Worm (Caenorhabditis elegans) whole organism, L2 larva: ENCODE data around the gene srlf-14.

Experiments
- R02D3.7 ChIP-seq: fragments of 150-350 bp; optimal IDR thresholded peaks from 2 replicates; lab custom pipeline; 2014; ENCODE audit warnings: missing biosample characterization, missing genetic modification characterization
- ZK546.5 ChIP-seq: sonication (generic microtip); optimal IDR thresholded peaks from 2 replicates; lab custom pipeline; 2017; ENCODE audit warnings: missing biosample characterization, missing genetic modification characterization
- aly-2 ChIP-seq: fragments of 150-350 bp; optimal IDR thresholded peaks from 2 replicates; lab custom pipeline; 2014; ENCODE audit warnings: missing biosample characterization, missing genetic modification characterization
- ama-1 ChIP-seq: fragments of 150-350 bp; optimal IDR thresholded peaks from 2 replicates; lab custom pipeline; 2018; ENCODE audit warnings: inconsistent platforms
- blmp-1 ChIP-seq: sonication (generic microtip); optimal IDR thresholded peaks from 2 replicates; lab custom pipeline; 2017; ENCODE audit warnings: missing genetic modification characterization, mild to moderate bottlenecking, missing compliant biosample characterization, antibody characterized with exemption, moderate library complexity; ENCODE audit not compliant: insufficient read depth
- ceh-16 ChIP-seq: fragments of 150-350 bp; optimal IDR thresholded peaks from 2 replicates; lab custom pipeline; 2014; ENCODE audit warnings: missing biosample characterization, missing genetic modification characterization
- ceh-82 ChIP-seq: fragments of 150-350 bp; optimal IDR thresholded peaks from 2 replicates; lab custom pipeline; 2014; ENCODE audit warnings: missing biosample characterization, missing genetic modification characterization
- crh-2 ChIP-seq: sonication (generic microtip); optimal IDR thresholded peaks from 2 replicates; lab custom pipeline; 2017; ENCODE audit warnings: missing biosample characterization, missing genetic modification characterization
- egl-27 ChIP-seq: sonication (generic microtip); optimal IDR thresholded peaks from 3 replicates; lab custom pipeline; 2017; ENCODE audit warnings: missing biosample characterization, missing genetic modification reagents, missing genetic modification characterization
- fos-1 ChIP-seq: fragments of 150-350 bp; optimal IDR thresholded peaks from 2 replicates; lab custom pipeline; 2014; ENCODE audit warnings: missing biosample characterization, missing genetic modification characterization
- lin-11 ChIP-seq: fragments of 150-350 bp; sonication (generic microtip); optimal IDR thresholded peaks from 2 replicates; lab custom pipeline; 2014; ENCODE audit warnings: missing biosample characterization, missing genetic modification characterization, inconsistent platforms, mixed read lengths
- lin-13 ChIP-seq: fragments of 150-350 bp; optimal IDR thresholded peaks from 2 replicates; lab custom pipeline; 2014; ENCODE audit warnings: missing biosample characterization, missing genetic modification reagents, missing genetic modification characterization
- lin-39 ChIP-seq: fragments of 150-350 bp; optimal IDR thresholded peaks from 2 replicates; lab custom pipeline; 2014; ENCODE audit warnings: missing biosample characterization, missing genetic modification reagents, missing genetic modification characterization
- mab-5 ChIP-seq: fragments of 150-350 bp; optimal IDR thresholded peaks from 2 replicates; lab custom pipeline; 2014; ENCODE audit warnings: missing biosample characterization, missing genetic modification characterization
- mbf-1 ChIP-seq: sonication (generic microtip); optimal IDR thresholded peaks from 2 replicates; lab custom pipeline; 2017; ENCODE audit warnings: missing biosample characterization, missing genetic modification characterization
- mdl-1 ChIP-seq, 2 experiments: fragments of 150-350 bp in 1 of 2; sonication (generic microtip) in 1 of 2; optimal IDR thresholded peaks; 2 replicates each; lab custom pipeline; 2017; ENCODE audit warnings: missing biosample characterization in 2 of 2, missing genetic modification characterization in 2 of 2
- nhr-10 ChIP-seq: sonication (generic microtip); optimal IDR thresholded peaks from 2 replicates; lab custom pipeline; 2017; ENCODE audit warnings: missing biosample characterization, missing genetic modification characterization
- nhr-11 ChIP-seq: fragments of 150-350 bp; optimal IDR thresholded peaks from 2 replicates; lab custom pipeline; 2014; ENCODE audit warnings: missing biosample characterization, missing genetic modification characterization
- nhr-129 ChIP-seq: fragments of 150-350 bp; optimal IDR thresholded peaks from 2 replicates; lab custom pipeline; 2014; ENCODE audit warnings: missing biosample characterization, missing genetic modification characterization
- nhr-23 ChIP-seq: fragments of 150-350 bp; optimal IDR thresholded peaks from 2 replicates; lab custom pipeline; 2014; ENCODE audit warnings: missing biosample characterization, missing genetic modification reagents, missing genetic modification characterization
- nhr-25 ChIP-seq: fragments of 150-350 bp; sonication (generic microtip); optimal IDR thresholded peaks from 3 replicates; lab custom pipeline; 2014; ENCODE audit warnings: missing biosample characterization, missing genetic modification characterization
- nhr-6 ChIP-seq: fragments of 150-350 bp; optimal IDR thresholded peaks from 2 replicates; lab custom pipeline; 2014; ENCODE audit warnings: missing biosample characterization, missing genetic modification characterization
- nhr-77 ChIP-seq: fragments of 150-350 bp; optimal IDR thresholded peaks from 2 replicates; lab custom pipeline; 2014; ENCODE audit warnings: missing biosample characterization, missing genetic modification characterization
- sem-4 ChIP-seq: fragments of 150-350 bp; optimal IDR thresholded peaks from 2 replicates; lab custom pipeline; 2014; ENCODE audit warnings: missing biosample characterization, missing genetic modification reagents, missing genetic modification characterization
- sma-3 ChIP-seq: sonication (generic microtip); optimal IDR thresholded peaks from 2 replicates; lab custom pipeline; 2016; ENCODE audit warnings: missing genetic modification reagents, missing genetic modification characterization, missing compliant biosample characterization
- sma-9 ChIP-seq, 2 experiments: fragments of 150-350 bp in 1 of 2; sonication (generic microtip) in 1 of 2; optimal IDR thresholded peaks; 2 replicates each; lab custom pipeline; 2014 to 2016; ENCODE audit warnings: missing genetic modification characterization in 2 of 2, mild to moderate bottlenecking in 1 of 2, missing biosample characterization in 1 of 2, missing compliant biosample characterization in 1 of 2, missing genetic modification reagents in 1 of 2, moderate library complexity in 1 of 2
- unc-39 ChIP-seq: fragments of 150-350 bp; optimal IDR thresholded peaks from 2 replicates; lab custom pipeline; 2014; ENCODE audit warnings: missing biosample characterization, missing genetic modification characterization
- zag-1 ChIP-seq: fragments of 150-350 bp; optimal IDR thresholded peaks from 2 replicates; lab custom pipeline; 2014; ENCODE audit warnings: missing biosample characterization, missing genetic modification characterization
- ztf-1 ChIP-seq: fragments of 200-800 bp; sonication (Bioruptor generic); conservative IDR thresholded peaks from 2 replicates; pipeline ENCODE4 v1.3.6; 2022; ENCODE audit warnings: missing genetic modification characterization, missing compliant biosample characterization
- ztf-11 ChIP-seq: sonication (generic microtip); optimal IDR thresholded peaks from 2 replicates; lab custom pipeline; 2017; ENCODE audit warnings: missing biosample characterization, missing genetic modification characterization
- ztf-4 ChIP-seq: fragments of 150-350 bp; optimal IDR thresholded peaks from 2 replicates; lab custom pipeline; 2014; ENCODE audit warnings: missing biosample characterization, missing genetic modification characterization

Gene srlf-14

DNA sequence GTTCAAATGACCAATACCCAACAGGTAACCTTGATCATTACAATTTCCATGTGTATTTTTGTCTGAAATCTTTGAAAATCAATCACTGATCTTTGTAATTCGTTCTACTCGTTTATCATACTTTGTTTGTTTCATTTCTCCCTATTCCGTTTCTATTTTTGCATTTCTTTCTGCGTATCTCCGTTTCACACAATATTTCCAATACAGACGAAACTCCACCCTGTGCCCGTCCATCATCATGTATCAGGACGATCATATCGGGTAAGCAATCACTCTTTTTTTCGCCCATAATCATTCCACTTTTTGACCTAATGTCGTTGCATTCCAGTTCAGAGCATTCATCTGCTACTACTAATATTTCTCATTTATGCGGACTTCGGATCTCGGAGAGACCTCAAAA is 15.6 kb upstream of the srlf-14 start, which contains the start of gene pyk-2:
Gene pyk-2 (plus strand): TSS at position 206 of the 400 bp plus-strand sequence.
- TF ChIP-seq sma-9 (GFP tag; optimal IDR thresholded peaks at IDR 0.05; lab: Kevin White, UChicago) (peak; percentile 78), sma-9 (tag; optimal IDR thresholded peaks at IDR 0.05; lab: Kevin White, UChicago) (no peak), R02D3.7 (tag; lab: Kevin White, UChicago) (no peak), sma-3 (GFP tag; lab: Kevin White, UChicago) (peak; percentile 48), nhr-129 (tag; lab: Kevin White, UChicago) (peak; percentile 45), crh-2 (tag; lab: Kevin White, UChicago) (peak; percentile 64), fos-1 (tag; lab: Kevin White, UChicago) (peak; percentile 70)

- no peak for TF ChIP-seq nhr-11 (tag; lab: Kevin White, UChicago)
- TF ChIP-seq lin-39 (tag; lab: Kevin White, UChicago): no peak
- TF ChIP-seq egl-27 (tag; lab: Kevin White, UChicago): no peak
- TF ChIP-seq blmp-1 (tag; lab: Kevin White, UChicago): no peak
- TF ChIP-seq ceh-16: no peak
- no peak for TF ChIP-seq R02D3.7 (tag; lab: Kevin White, UChicago)
- no peak for TF ChIP-seq ama-1 (lab: Kevin White, UChicago)
Observed at ce11 chrIV:10909206-10909605, 15.1 kb upstream of the srlf-14 start, which contains the start of gene ZK596.2. Gene ZK596.2, minus strand, starts transcription at chrIV:10909306.

DNA sequence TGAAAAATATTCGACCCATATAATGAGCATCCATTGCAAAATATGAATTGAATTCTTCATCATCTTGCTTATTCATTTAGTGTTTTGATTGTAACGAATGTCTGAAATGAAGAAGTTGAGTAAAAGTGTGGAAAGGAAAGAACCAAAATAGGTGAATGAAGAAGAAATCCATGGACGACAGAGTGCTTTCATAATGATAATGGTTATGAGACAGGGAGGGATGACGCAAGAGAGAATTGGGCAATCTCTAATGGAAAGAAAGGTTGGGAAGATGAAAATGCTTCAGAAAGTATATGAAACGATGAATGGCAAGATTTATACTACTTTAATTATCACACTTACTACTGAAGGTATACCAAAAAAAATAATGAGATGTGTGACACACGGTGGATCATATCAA is 10.1 kb upstream of the srlf-14 start, which contains the start of gene ZK596.3:
Gene ZK596.3 (minus strand): TSS at position 101 of the 400 bp plus-strand sequence.
- TF ChIP-seq nhr-77 (tag; lab: Kevin White, UChicago) (no peak), crh-2 (tag; lab: Kevin White, UChicago) (no peak), ZK546.5 (tag; lab: Kevin White, UChicago) (no peak), nhr-6 (tag; lab: Kevin White, UChicago) (no peak), mdl-1 (tag; optimal IDR thresholded peaks at IDR 0.05; lab: Kevin White, UChicago) (no peak), sma-9 (GFP tag; optimal IDR thresholded peaks at IDR 0.05; lab: Kevin White, UChicago) (no peak), sma-9 (tag; optimal IDR thresholded peaks at IDR 0.05; lab: Kevin White, UChicago) (no peak)

ce11 chrIV:10902476-10902875 is 8.3 kb upstream of the srlf-14 start:
- TF ChIP-seq nhr-77 (tag; lab: Kevin White, UChicago) (no peak), nhr-129 (tag; lab: Kevin White, UChicago) (no peak), unc-39 (tag; lab: Kevin White, UChicago) (no peak), aly-2 (no peak), nhr-23 (tag; lab: Kevin White, UChicago) (no peak), ceh-82 (no peak), mab-5 (tag; lab: Kevin White, UChicago) (no peak), sma-9 (GFP tag; optimal IDR thresholded peaks at IDR 0.05; lab: Kevin White, UChicago) (no peak), sma-9 (tag; optimal IDR thresholded peaks at IDR 0.05; lab: Kevin White, UChicago) (no peak), zag-1 (tag; lab: Kevin White, UChicago) (no peak), ztf-11 (tag; lab: Kevin White, UChicago) (no peak), nhr-25 (no peak), nhr-10 (no peak), ztf-1 (GFP tag; lab: Robert Waterston, UW) (no peak), sem-4 (no peak), lin-13 (GFP tag; lab: Kevin White, UChicago) (no peak)

ce11 chrIV:10900083-10900482 is 5.9 kb upstream of the srlf-14 start, which contains the start of gene srlf-30:
Gene srlf-30, plus strand, starts transcription at chrIV:10900383.
- TF ChIP-seq egl-27 (tag; lab: Kevin White, UChicago): no peak
- TF ChIP-seq lin-11 (tag; lab: Kevin White, UChicago): no peak
- TF ChIP-seq crh-2 (tag; lab: Kevin White, UChicago): no peak
- TF ChIP-seq R02D3.7 (tag; lab: Kevin White, UChicago): no peak
- TF ChIP-seq mbf-1 (tag; lab: Kevin White, UChicago): no peak
- TF ChIP-seq, all 48 proteins: peak for 0

- TF ChIP-seq mdl-1 (tag; optimal IDR thresholded peaks at IDR 0.05; lab: Kevin White, UChicago): no peak
- TF ChIP-seq lin-39 (tag; lab: Kevin White, UChicago): no peak
- TF ChIP-seq ztf-4 (tag; lab: Kevin White, UChicago): no peak
Observed at ce11 chrIV:10899091-10899490, 4.9 kb upstream of the srlf-14 start, which contains the start of the genes F13E9.9 and F13E9.19. Gene F13E9.9, minus strand, starts transcription at chrIV:10899191. Gene F13E9.19, plus strand, starts transcription at chrIV:10899406.
